Fruit fly (Drosophila melanogaster): ENCODE data around the gene Coq3.

dm6 chr2L:21142972-21143385 lies 15.4 kb downstream of the Coq3 start, which contains the start of gene pths:
- TF ChIP-seq CTCF (optimal IDR thresholded peaks at IDR 0.05) (no peak), CG8478 (optimal IDR thresholded peaks at IDR 0.05) (no peak)

Measured in S2 (cell line).